Worm (Caenorhabditis elegans) whole organism, L1 larva: ENCODE measurements around the gene erfa-1.

Experiments used
- aly-2 ChIP-seq: fragments of 150-350 bp; optimal IDR thresholded peaks from 2 replicates; lab custom pipeline; 2014; ENCODE audit warnings: missing biosample characterization, missing genetic modification characterization
- blmp-1 ChIP-seq: fragments of 150-350 bp; optimal IDR thresholded peaks from 2 replicates; lab custom pipeline; 2014; ENCODE audit warnings: missing biosample characterization, missing genetic modification characterization
- lin-15B ChIP-seq: fragments of 150-350 bp; sonication (generic microtip); optimal IDR thresholded peaks from 3 replicates; lab custom pipeline; 2014; ENCODE audit warnings: missing biosample characterization, missing genetic modification characterization
- nhr-77 ChIP-seq: fragments of 150-350 bp; optimal IDR thresholded peaks from 2 replicates; lab custom pipeline; 2014; ENCODE audit warnings: missing biosample characterization, missing genetic modification characterization
- skn-1 ChIP-seq: fragments of 150-350 bp; optimal IDR thresholded peaks from 2 replicates; lab custom pipeline; 2014; ENCODE audit warnings: missing biosample characterization, missing genetic modification characterization

ce11 chrV:6414985-6415384 is 18.9 kb upstream of the erfa-1 start, which contains the start of gene cht-6:
- TF ChIP-seq lin-15B (tag; lab: Kevin White, UChicago) (no peak), nhr-77 (no peak), skn-1 (no peak), blmp-1 (tag; lab: Kevin White, UChicago) (no peak), aly-2 (tag; lab: Kevin White, UChicago) (no peak)
